Worm (Caenorhabditis elegans): ENCODE data around the gene pbo-6.

pbo-6 gene

DNA sequence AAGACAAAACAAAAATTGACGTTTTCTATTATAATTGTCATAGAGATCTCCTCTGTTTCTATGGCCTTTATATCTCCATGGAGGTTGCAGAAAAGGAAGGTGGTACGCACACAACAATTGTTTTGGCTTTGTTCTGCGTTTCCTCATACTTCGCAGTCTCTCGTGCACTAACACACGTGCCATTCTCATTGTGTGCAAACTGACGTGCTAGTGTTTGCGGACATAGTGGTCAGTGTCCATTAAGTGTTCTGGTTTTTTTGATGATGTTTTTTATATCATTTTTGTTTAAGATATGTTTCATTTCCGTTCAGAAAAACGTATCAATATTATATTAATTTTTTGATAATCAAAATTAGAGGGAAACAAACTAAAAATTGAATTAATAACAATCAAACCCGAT is 22.6 kb downstream of the pbo-6 start, which contains the start of gene C36E6.2 (continued):
- TF ChIP-seq ama-1 (optimal IDR thresholded peaks at IDR 0.05) = no peak
- peak; percentile 40 for TF ChIP-seq egl-27 (tag; optimal IDR thresholded peaks at IDR 0.05)
- no peak for TF ChIP-seq aly-2 (tag; optimal IDR thresholded peaks at IDR 0.05)
- no peak for TF ChIP-seq elt-3 (tag; optimal IDR thresholded peaks at IDR 0.05)
- TF ChIP-seq fos-1 (tag; optimal IDR thresholded peaks at IDR 0.05) = peak; percentile 58
- TF ChIP-seq ztf-11 (tag; optimal IDR thresholded peaks at IDR 0.05) = no peak
- peak; percentile 58 for TF ChIP-seq gmeb-1 (tag; optimal IDR thresholded peaks at IDR 0.05)
- peak; percentile 75 for TF ChIP-seq nhr-6 (tag; optimal IDR thresholded peaks at IDR 0.05)
- TF ChIP-seq dmd-4 (tag; optimal IDR thresholded peaks at IDR 0.05) = no peak
- no peak for TF ChIP-seq unc-39 (tag; optimal IDR thresholded peaks at IDR 0.05)
- TF ChIP-seq mab-5 (tag; optimal IDR thresholded peaks at IDR 0.05) = peak; percentile 65
- peak; percentile 95 to 99 for TF ChIP-seq mdl-1 (tag; optimal IDR thresholded peaks at IDR 0.05)
- TF ChIP-seq elt-1 (tag; optimal IDR thresholded peaks at IDR 0.05) = no peak

DNA sequence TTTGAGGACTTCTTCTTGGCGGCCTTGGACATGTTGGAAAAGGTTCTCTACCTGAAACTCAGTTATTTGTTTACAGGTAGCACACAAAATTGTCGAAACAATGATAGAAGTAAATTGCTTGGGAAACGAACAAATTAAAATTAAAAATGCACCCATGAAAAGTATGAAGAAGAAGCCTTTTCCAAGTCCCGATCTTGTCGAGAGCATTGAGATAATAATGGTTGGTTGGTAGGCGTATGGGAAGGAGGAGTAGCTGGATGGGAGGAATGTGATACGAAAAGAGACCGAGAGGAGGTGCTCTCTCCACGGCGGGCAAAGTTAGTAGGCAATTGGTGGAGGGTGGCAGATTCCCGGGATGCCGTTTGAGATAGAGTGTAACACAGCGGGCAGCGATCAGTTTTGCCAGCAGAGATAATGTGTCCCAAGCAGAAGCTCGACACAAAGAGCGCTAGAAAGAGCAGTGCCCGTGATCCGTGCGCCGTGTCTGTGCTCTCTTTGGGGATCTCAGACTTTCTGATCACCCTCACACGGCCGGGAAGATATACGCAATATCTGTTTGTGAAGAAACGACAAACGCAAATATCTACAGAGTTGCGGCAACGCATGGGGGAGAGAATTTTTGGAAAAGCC is 27.8 kb downstream of the pbo-6 start, which contains the start of gene mlc-2:
Gene mlc-2, minus strand, starts transcription at position 51 of the 630 bp plus-strand sequence.
- TF ChIP-seq F13H6.1 (tag; optimal IDR thresholded peaks at IDR 0.05) (peak; percentile 84), mbf-1 (tag; optimal IDR thresholded peaks at IDR 0.05) (no peak), lin-11 (tag; optimal IDR thresholded peaks at IDR 0.05) (no peak), nhr-25 (tag; optimal IDR thresholded peaks at IDR 0.05) (no peak), sma-9 (GFP tag; optimal IDR thresholded peaks at IDR 0.05) (peak; percentile 14), sma-9 (tag; optimal IDR thresholded peaks at IDR 0.05) (no peak), mab-5 (tag; optimal IDR thresholded peaks at IDR 0.05) (no peak), blmp-1 (tag; optimal IDR thresholded peaks at IDR 0.05; ENCODE audit: insufficient read depth) (no peak), elt-1 (tag; optimal IDR thresholded peaks at IDR 0.05) (no peak), nhr-129 (tag; optimal IDR thresholded peaks at IDR 0.05) (peak; percentile 28), mdl-1 (tag; optimal IDR thresholded peaks at IDR 0.05) (no peak), nhr-21 (tag; optimal IDR thresholded peaks at IDR 0.05) (no peak)

DNA sequence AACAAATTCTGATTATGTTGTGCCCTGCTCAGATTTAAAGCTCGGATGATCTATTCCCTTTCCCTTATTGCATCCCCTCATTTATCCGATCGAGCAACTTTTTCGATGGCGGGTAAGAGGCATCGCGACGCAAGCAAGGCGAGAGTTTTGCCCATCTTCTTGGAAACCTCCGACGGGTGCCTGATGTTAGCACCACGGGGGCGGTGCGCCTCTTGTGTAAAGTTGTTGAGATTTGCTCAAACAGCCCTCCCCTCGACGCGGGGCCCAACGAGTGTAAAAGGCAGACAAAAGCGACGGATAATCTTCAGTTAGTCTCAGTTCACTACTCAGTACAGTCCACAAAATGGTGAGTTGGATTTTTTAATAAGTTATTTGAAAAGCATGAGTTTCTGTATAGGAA is 30.0 kb downstream of the pbo-6 start, which contains the start of gene mlc-1:
Gene mlc-1, plus strand, starts transcription at position 324 of the 400 bp plus-strand sequence.
- TF ChIP-seq lin-13 (GFP tag; optimal IDR thresholded peaks at IDR 0.05) = no peak
- TF ChIP-seq sma-9 (GFP tag; optimal IDR thresholded peaks at IDR 0.05) = peak; percentile 39
- TF ChIP-seq sma-9 (tag; optimal IDR thresholded peaks at IDR 0.05) = no peak
- TF ChIP-seq alr-1 (tag; optimal IDR thresholded peaks at IDR 0.05) = no peak
- TF ChIP-seq F13H6.1 (tag; optimal IDR thresholded peaks at IDR 0.05) = peak; percentile 54
- no peak for TF ChIP-seq sem-4 (tag; optimal IDR thresholded peaks at IDR 0.05)
- TF ChIP-seq nhr-129 (tag; optimal IDR thresholded peaks at IDR 0.05) = peak; percentile 18
- no peak for TF ChIP-seq nhr-25 (tag; optimal IDR thresholded peaks at IDR 0.05)

DNA sequence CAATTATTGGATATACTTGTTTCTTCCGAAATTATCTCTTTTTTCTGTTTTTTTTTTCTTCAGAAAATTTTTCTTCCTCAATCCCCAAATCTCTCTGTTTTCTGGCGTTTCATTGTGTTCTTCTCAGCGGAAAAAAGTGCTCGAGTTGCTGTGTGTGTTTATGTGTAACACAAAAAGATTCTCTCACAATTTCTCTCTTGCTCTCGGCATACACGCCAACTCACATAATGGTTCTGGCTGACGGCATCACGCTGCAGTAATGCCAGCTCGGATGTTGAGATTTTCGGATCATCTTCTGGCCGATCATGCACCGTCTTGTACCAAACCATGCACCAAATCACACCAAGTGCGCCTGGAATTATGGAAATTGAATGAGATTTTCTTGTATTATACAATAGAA is 33.1 kb downstream of the pbo-6 start:
- TF ChIP-seq nhr-129 (tag; optimal IDR thresholded peaks at IDR 0.05) (peak; percentile 40), C34F6.9 (tag; optimal IDR thresholded peaks at IDR 0.05) (peak; percentile 21), egl-27 (tag; optimal IDR thresholded peaks at IDR 0.05) (no peak), zag-1 (tag; optimal IDR thresholded peaks at IDR 0.05) (no peak)

DNA sequence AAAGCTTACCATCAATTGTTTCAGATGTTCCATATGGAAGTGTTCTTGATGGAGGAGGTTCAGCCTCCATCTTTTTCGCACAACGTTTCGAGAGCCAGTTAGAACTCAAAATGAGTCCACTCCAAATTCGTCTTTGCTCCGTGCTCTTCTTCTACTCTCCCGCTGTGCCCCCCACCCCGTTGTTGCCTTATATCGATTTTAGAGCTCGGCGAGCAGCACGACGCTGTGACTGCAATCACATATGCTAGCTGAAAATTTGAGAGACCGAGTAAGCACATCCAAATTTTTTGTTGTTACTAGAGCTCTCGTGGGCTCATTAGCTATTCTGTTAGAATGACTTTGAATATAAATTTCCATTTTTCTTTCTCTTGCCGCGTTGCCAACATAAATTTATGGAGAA is 36.0 kb downstream of the pbo-6 start, which contains the start of gene slc-17.1:
Gene slc-17.1, minus strand, starts transcription at position 101 of the 400 bp plus-strand sequence.
- TF ChIP-seq unc-55 (GFP tag; optimal IDR thresholded peaks at IDR 0.05) (peak; percentile 2), alr-1 (tag; optimal IDR thresholded peaks at IDR 0.05) (no peak)

DNA sequence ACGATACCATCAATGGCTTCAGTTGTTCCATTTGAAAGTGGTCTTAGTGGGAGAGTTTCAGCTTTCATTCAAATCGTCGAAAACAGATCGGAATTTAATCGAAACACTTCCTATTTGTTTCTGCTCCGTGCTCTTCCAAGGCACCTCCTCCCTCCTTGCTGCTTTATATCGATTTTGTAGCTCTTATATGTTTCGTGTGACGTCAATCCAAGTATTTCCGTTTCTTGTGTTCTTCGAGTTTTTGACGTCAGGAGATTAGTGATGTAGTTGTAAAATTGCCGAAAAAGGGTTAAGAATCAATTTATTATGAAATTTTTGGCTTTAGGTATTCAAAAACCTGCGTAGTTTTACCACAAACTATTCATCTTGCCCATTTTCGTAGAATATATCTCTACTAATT is 37.8 kb downstream of the pbo-6 start, which contains the start of gene ZK54.3:
Gene ZK54.3, minus strand, starts transcription at position 391 of the 400 bp plus-strand sequence.
- TF ChIP-seq sma-9 (GFP tag; optimal IDR thresholded peaks at IDR 0.05) (peak; percentile 63), sma-9 (tag; optimal IDR thresholded peaks at IDR 0.05) (no peak), unc-55 (GFP tag; optimal IDR thresholded peaks at IDR 0.05) (peak; percentile 93), mdl-1 (tag; optimal IDR thresholded peaks at IDR 0.05) (no peak), fos-1 (tag; optimal IDR thresholded peaks at IDR 0.05) (no peak), gmeb-1 (tag; optimal IDR thresholded peaks at IDR 0.05) (no peak), peb-1 (tag; optimal IDR thresholded peaks at IDR 0.05) (no peak), aly-2 (tag; optimal IDR thresholded peaks at IDR 0.05) (no peak), C34F6.9 (tag; optimal IDR thresholded peaks at IDR 0.05) (peak; percentile 56), zag-1 (tag; optimal IDR thresholded peaks at IDR 0.05) (no peak), nhr-25 (tag; optimal IDR thresholded peaks at IDR 0.05) (no peak), nhr-237 (tag; optimal IDR thresholded peaks at IDR 0.05) (no peak), nhr-6 (tag; optimal IDR thresholded peaks at IDR 0.05) (no peak), R02D3.7 (tag; optimal IDR thresholded peaks at IDR 0.05) (no peak), nhr-11 (tag; optimal IDR thresholded peaks at IDR 0.05) (no peak), ztf-4 (tag; optimal IDR thresholded peaks at IDR 0.05) (no peak), dmd-4 (tag; optimal IDR thresholded peaks at IDR 0.05) (no peak), crh-2 (tag; optimal IDR thresholded peaks at IDR 0.05) (peak; percentile 43), nhr-77 (tag; optimal IDR thresholded peaks at IDR 0.05) (no peak), ceh-16 (tag; optimal IDR thresholded peaks at IDR 0.05) (no peak), nhr-12 (tag; optimal IDR thresholded peaks at IDR 0.05) (no peak), skn-1 (tag; optimal IDR thresholded peaks at IDR 0.05) (no peak), egl-27 (tag; optimal IDR thresholded peaks at IDR 0.05) (no peak), lsy-2 (tag; optimal IDR thresholded peaks at IDR 0.05) (peak in 1 of 2 experiments; percentile 49), ceh-82 (tag; optimal IDR thresholded peaks at IDR 0.05) (no peak)
